Worm (Caenorhabditis elegans) whole organism, L4/young adult: Measurements from ENCODE around the gene BE0003N10.1.

ENCODE experiments used
- dao-5 ChIP-seq: sonication (generic microtip); optimal IDR thresholded peaks from 2 replicates; lab custom pipeline; 2016; ENCODE audit warnings: missing genotype, missing genetic modification characterization, moderate library complexity, missing compliant biosample characterization
- him-1 ChIP-seq: sonication (generic microtip); optimal IDR thresholded peaks from 2 replicates; lab custom pipeline; 2016; ENCODE audit warnings: missing genotype, missing genetic modification reagents, missing genetic modification characterization, missing compliant biosample characterization

ce11 chrIII:1026261-1026660, 11.0 kb upstream of the BE0003N10.1 start, which contains the start of gene clc-25:
- TF ChIP-seq him-1 (tag; lab: Kevin White, UChicago): no peak
- no peak for TF ChIP-seq dao-5 (tag; lab: Kevin White, UChicago)
